Worm (Caenorhabditis elegans) whole organism, L4 larva: ENCODE measurements around the gene H01G02.3.

Experiments
- ZK546.5 ChIP-seq, 2 experiments: sonication (generic microtip); optimal IDR thresholded peaks; 2 replicates each; lab custom pipeline; 2017; ENCODE audit warnings: missing biosample characterization in 2 of 2, missing genetic modification characterization in 2 of 2
- aha-1 ChIP-seq: fragments of 150-350 bp; peaks from one replicate; lab custom pipeline; 2014; ENCODE audit warnings: missing biosample characterization, missing genetic modification characterization
- ceh-28 ChIP-seq: fragments of 150-350 bp; optimal IDR thresholded peaks from 2 replicates; lab custom pipeline; 2014; ENCODE audit warnings: missing biosample characterization, missing genetic modification reagents, missing genetic modification characterization
- dmd-9 ChIP-seq: fragments of 200-800 bp; sonication (Bioruptor generic); IDR thresholded peaks from 2 replicates; pipeline ENCODE4 v1.3.6; 2022; ENCODE audit warnings: missing genetic modification reagents, missing genetic modification characterization, missing compliant biosample characterization
- dve-1 ChIP-seq: sonication (generic microtip); optimal IDR thresholded peaks from 2 replicates; lab custom pipeline; 2017; ENCODE audit warnings: antibody characterized with exemption, mild to moderate bottlenecking, missing genetic modification characterization, missing compliant biosample characterization; ENCODE audit not compliant: insufficient read depth
- fkh-10 ChIP-seq: fragments of 150-350 bp; optimal IDR thresholded peaks from 2 replicates; lab custom pipeline; 2014; ENCODE audit warnings: missing biosample characterization, missing genetic modification reagents, missing genetic modification characterization
- lin-13 ChIP-seq: fragments of 150-350 bp; optimal IDR thresholded peaks from 2 replicates; lab custom pipeline; 2014; ENCODE audit warnings: missing biosample characterization, missing genetic modification reagents, missing genetic modification characterization
- lsy-2 ChIP-seq, 2 experiments: fragments of 150-350 bp in 1 of 2; sonication (generic microtip) in 1 of 2; optimal IDR thresholded peaks; 2 replicates each; lab custom pipeline; 2014 to 2017; ENCODE audit warnings: missing biosample characterization in 2 of 2, missing genetic modification characterization in 2 of 2
- mep-1 ChIP-seq: fragments of 150-350 bp; sonication (generic microtip); optimal IDR thresholded peaks from 3 replicates; lab custom pipeline; 2014; ENCODE audit warnings: missing biosample characterization, missing genetic modification characterization
- nhr-41 ChIP-seq: fragments of 200-800 bp; sonication (Bioruptor generic); IDR thresholded peaks from 2 replicates; pipeline ENCODE4 v1.3.6; 2022; ENCODE audit warnings: missing genetic modification reagents, missing genetic modification characterization, missing compliant biosample characterization
- unc-39 ChIP-seq: sonication (generic microtip); optimal IDR thresholded peaks from 2 replicates; lab custom pipeline; 2017; ENCODE audit warnings: missing biosample characterization, missing genetic modification characterization

DNA sequence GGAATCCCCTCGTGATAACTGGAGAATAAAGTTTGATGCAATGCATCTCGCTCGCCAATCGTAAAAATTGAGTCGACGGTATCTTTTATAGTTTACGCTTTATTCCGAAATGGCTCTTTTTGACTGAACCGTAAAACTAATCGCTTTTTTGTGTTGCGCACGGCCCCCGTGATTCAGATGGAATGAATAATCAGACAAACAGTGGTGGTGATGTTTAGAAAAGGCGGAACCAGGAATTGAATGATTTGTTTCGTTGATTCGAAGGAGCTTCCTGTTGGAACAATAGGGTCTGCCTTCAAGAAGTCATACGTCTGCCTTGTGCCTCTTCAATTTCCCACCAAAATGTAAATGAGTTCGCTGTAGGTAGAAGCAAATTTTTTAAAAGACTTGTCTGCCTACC is 38.1 kb downstream of the H01G02.3 start, which contains the start of gene scl-18:
- TF ChIP-seq lin-13 (no peak), dmd-9 (GFP tag; lab: Robert Waterston, UW) (no peak), ZK546.5 (tag; optimal IDR thresholded peaks at IDR 0.05; lab: Kevin White, UChicago) (no peak), lsy-2 (tag; optimal IDR thresholded peaks at IDR 0.05; lab: Kevin White, UChicago) (no peak), mep-1 (tag; lab: Kevin White, UChicago) (no peak), aha-1 (no peak), fkh-10 (GFP tag; lab: Kevin White, UChicago) (no peak), unc-39 (tag; lab: Kevin White, UChicago) (no peak), dve-1 (tag; lab: Kevin White, UChicago) (no peak), ceh-28 (tag; lab: Kevin White, UChicago) (no peak), nhr-41 (GFP tag; lab: Robert Waterston, UW) (no peak)
